Worm (Caenorhabditis elegans): ENCODE results near the gene T21D12.7.

The T21D12.7 gene

ce11 chrIV:247494-247893 lies 43.8 kb downstream of the T21D12.7 start (continued):
- TF ChIP-seq ztf-11 (tag; optimal IDR thresholded peaks at IDR 0.05), result no peak
- TF ChIP-seq ztf-4 (tag; optimal IDR thresholded peaks at IDR 0.05), result no peak
- TF ChIP-seq lin-13 (GFP tag; optimal IDR thresholded peaks at IDR 0.05), result no peak
- TF ChIP-seq ceh-8 (GFP tag; optimal IDR thresholded peaks at IDR 0.05), result no peak
- TF ChIP-seq ceh-82 (tag; optimal IDR thresholded peaks at IDR 0.05), result no peak
- TF ChIP-seq xbp-1 (tag; optimal IDR thresholded peaks at IDR 0.05), result no peak
- TF ChIP-seq nhr-71 (tag; optimal IDR thresholded peaks at IDR 0.05), result peak; percentile 78
- peak; percentile 64 for TF ChIP-seq snu-23 (GFP tag; optimal IDR thresholded peaks at IDR 0.05)
- no peak for TF ChIP-seq unc-86 (tag; optimal IDR thresholded peaks at IDR 0.05)
- TF ChIP-seq skn-1 (tag; optimal IDR thresholded peaks at IDR 0.05), result no peak
- TF ChIP-seq nhr-12 (tag; optimal IDR thresholded peaks at IDR 0.05), result no peak
- TF ChIP-seq F16B12.6 (tag; optimal IDR thresholded peaks at IDR 0.05), result no peak
- TF ChIP-seq aly-2 (tag; optimal IDR thresholded peaks at IDR 0.05), result no peak
- TF ChIP-seq nhr-19 (GFP tag; conservative IDR thresholded peaks at IDR 0.05), result peak; percentile 51
- TF ChIP-seq mep-1 (tag; optimal IDR thresholded peaks at IDR 0.05), result no peak
- no peak for TF ChIP-seq fkh-8 (tag; optimal IDR thresholded peaks at IDR 0.05)
- no peak for TF ChIP-seq zag-1 (tag; optimal IDR thresholded peaks at IDR 0.05)
- TF ChIP-seq alr-1 (tag; optimal IDR thresholded peaks at IDR 0.05; ENCODE audit: borderline replicate concordance), result no peak
- TF ChIP-seq lin-39 (tag; optimal IDR thresholded peaks at IDR 0.05), result no peak
- no peak for TF ChIP-seq ceh-88 (GFP tag; IDR thresholded peaks at IDR 0.05)
- peak; percentile 89 for TF ChIP-seq blmp-1 (tag; optimal IDR thresholded peaks at IDR 0.05)
- peak; percentile 67 for TF ChIP-seq nhr-90 (tag; optimal IDR thresholded peaks at IDR 0.05; ENCODE audit: poor library complexity)
- peak; percentile 64 for TF ChIP-seq vab-15 (tag; optimal IDR thresholded peaks at IDR 0.05)
- TF ChIP-seq nhr-47 (tag; optimal IDR thresholded peaks at IDR 0.05), result peak; percentile 44
- TF ChIP-seq egl-27 (tag; optimal IDR thresholded peaks at IDR 0.05), result no peak
- TF ChIP-seq pax-3 (tag; optimal IDR thresholded peaks at IDR 0.05), result no peak
- no peak for TF ChIP-seq mab-9 (GFP tag; IDR thresholded peaks at IDR 0.05)
- no peak for TF ChIP-seq aha-1 (tag; optimal IDR thresholded peaks at IDR 0.05)
- no peak for TF ChIP-seq unc-98 (GFP tag; IDR thresholded peaks at IDR 0.05)
- TF ChIP-seq ceh-63 (GFP tag; optimal IDR thresholded peaks at IDR 0.05), result no peak
- TF ChIP-seq nhr-20 (tag; optimal IDR thresholded peaks at IDR 0.05), result peak; percentile 73
- TF ChIP-seq efl-3 (GFP tag; optimal IDR thresholded peaks at IDR 0.05), result no peak
- no peak for TF ChIP-seq isw-1 (GFP tag; IDR thresholded peaks at IDR 0.05)
- peak; percentile 94 for TF ChIP-seq nhr-85 (tag)
- TF ChIP-seq nhr-76 (tag; optimal IDR thresholded peaks at IDR 0.05), result no peak
- TF ChIP-seq lin-35 (GFP tag; optimal IDR thresholded peaks at IDR 0.05), result peak in 1 of 2 experiments; percentile 76
- no peak for TF ChIP-seq nhr-28 (tag; optimal IDR thresholded peaks at IDR 0.05)
- no peak for TF ChIP-seq lin-15B (tag; optimal IDR thresholded peaks at IDR 0.05)
- TF ChIP-seq pqm-1 (tag; optimal IDR thresholded peaks at IDR 0.05), result no peak
- no peak for TF ChIP-seq fkh-4 (tag; optimal IDR thresholded peaks at IDR 0.05; ENCODE audit: borderline replicate concordance)
- no peak for TF ChIP-seq nhr-237 (tag; optimal IDR thresholded peaks at IDR 0.05)
- no peak for TF ChIP-seq sup-37 (GFP tag; optimal IDR thresholded peaks at IDR 0.05)
- no peak for TF ChIP-seq ets-5 (GFP tag; IDR thresholded peaks at IDR 0.05)
- TF ChIP-seq efl-1 (optimal IDR thresholded peaks at IDR 0.05), result peak in 1 of 2 experiments; percentile 7
- peak in 1 of 2 experiments; percentile 84 for TF ChIP-seq efl-1 (GFP tag; optimal IDR thresholded peaks at IDR 0.05 in 1 of 2)
- no peak for TF ChIP-seq C34B4.2 (tag; optimal IDR thresholded peaks at IDR 0.05)
- peak in 1 of 2 experiments; percentile 93 for TF ChIP-seq mdl-1 (tag; optimal IDR thresholded peaks at IDR 0.05)
- no peak for TF ChIP-seq dsc-1 (tag; optimal IDR thresholded peaks at IDR 0.05)
- no peak for TF ChIP-seq jun-1 (tag; optimal IDR thresholded peaks at IDR 0.05)

Data from whole organism, L1 larva.